Worm (Caenorhabditis elegans) whole organism, L2 larva: ENCODE measurements around the gene ccr-4.

Experiments used
- C34F6.9 ChIP-seq: fragments of 150-350 bp; optimal IDR thresholded peaks from 2 replicates; lab custom pipeline; 2014; ENCODE audit warnings: missing biosample characterization, missing genetic modification characterization
- F13H6.1 ChIP-seq: sonication (generic microtip); optimal IDR thresholded peaks from 2 replicates; lab custom pipeline; 2016; ENCODE audit warnings: missing genetic modification characterization, missing compliant biosample characterization
- R02D3.7 ChIP-seq: fragments of 150-350 bp; optimal IDR thresholded peaks from 2 replicates; lab custom pipeline; 2014; ENCODE audit warnings: missing biosample characterization, missing genetic modification characterization
- Y55F3AM.14 ChIP-seq: fragments of 200-800 bp; sonication (Bioruptor generic); optimal IDR thresholded peaks from 2 replicates; lab custom pipeline; 2018; ENCODE audit warnings: mild to moderate bottlenecking, missing genetic modification characterization, missing compliant biosample characterization
- ZK546.5 ChIP-seq: sonication (generic microtip); optimal IDR thresholded peaks from 2 replicates; lab custom pipeline; 2017; ENCODE audit warnings: missing biosample characterization, missing genetic modification characterization
- alr-1 ChIP-seq: fragments of 150-350 bp; optimal IDR thresholded peaks from 2 replicates; lab custom pipeline; 2014; ENCODE audit warnings: missing biosample characterization, missing genetic modification characterization
- aly-2 ChIP-seq: fragments of 150-350 bp; optimal IDR thresholded peaks from 2 replicates; lab custom pipeline; 2014; ENCODE audit warnings: missing biosample characterization, missing genetic modification characterization
- blmp-1 ChIP-seq: sonication (generic microtip); optimal IDR thresholded peaks from 2 replicates; lab custom pipeline; 2017; ENCODE audit warnings: missing genetic modification characterization, mild to moderate bottlenecking, missing compliant biosample characterization, antibody characterized with exemption, moderate library complexity; ENCODE audit not compliant: insufficient read depth
- ceh-16 ChIP-seq: fragments of 150-350 bp; optimal IDR thresholded peaks from 2 replicates; lab custom pipeline; 2014; ENCODE audit warnings: missing biosample characterization, missing genetic modification characterization
- ceh-82 ChIP-seq: fragments of 150-350 bp; optimal IDR thresholded peaks from 2 replicates; lab custom pipeline; 2014; ENCODE audit warnings: missing biosample characterization, missing genetic modification characterization
- crh-2 ChIP-seq: sonication (generic microtip); optimal IDR thresholded peaks from 2 replicates; lab custom pipeline; 2017; ENCODE audit warnings: missing biosample characterization, missing genetic modification characterization
- dmd-4 ChIP-seq: sonication (generic microtip); optimal IDR thresholded peaks from 2 replicates; lab custom pipeline; 2017; ENCODE audit warnings: missing biosample characterization, missing genetic modification characterization
- egl-27 ChIP-seq: sonication (generic microtip); optimal IDR thresholded peaks from 3 replicates; lab custom pipeline; 2017; ENCODE audit warnings: missing biosample characterization, missing genetic modification reagents, missing genetic modification characterization
- fos-1 ChIP-seq: fragments of 150-350 bp; optimal IDR thresholded peaks from 2 replicates; lab custom pipeline; 2014; ENCODE audit warnings: missing biosample characterization, missing genetic modification characterization
- gmeb-1 ChIP-seq: fragments of 150-350 bp; optimal IDR thresholded peaks from 2 replicates; lab custom pipeline; 2014; ENCODE audit warnings: missing biosample characterization, missing genetic modification characterization
- lin-11 ChIP-seq: fragments of 150-350 bp; sonication (generic microtip); optimal IDR thresholded peaks from 2 replicates; lab custom pipeline; 2014; ENCODE audit warnings: missing biosample characterization, missing genetic modification characterization, inconsistent platforms, mixed read lengths
- lin-13 ChIP-seq: fragments of 150-350 bp; optimal IDR thresholded peaks from 2 replicates; lab custom pipeline; 2014; ENCODE audit warnings: missing biosample characterization, missing genetic modification reagents, missing genetic modification characterization
- lsy-2 ChIP-seq, 2 experiments: fragments of 150-350 bp in 1 of 2; sonication (generic microtip) in 1 of 2; optimal IDR thresholded peaks; 2 replicates each; lab custom pipeline; 2014 to 2017; ENCODE audit warnings: missing biosample characterization in 2 of 2, missing genetic modification characterization in 2 of 2
- mab-5 ChIP-seq: fragments of 150-350 bp; optimal IDR thresholded peaks from 2 replicates; lab custom pipeline; 2014; ENCODE audit warnings: missing biosample characterization, missing genetic modification characterization
- mbf-1 ChIP-seq: sonication (generic microtip); optimal IDR thresholded peaks from 2 replicates; lab custom pipeline; 2017; ENCODE audit warnings: missing biosample characterization, missing genetic modification characterization
- mdl-1 ChIP-seq, 2 experiments: fragments of 150-350 bp in 1 of 2; sonication (generic microtip) in 1 of 2; optimal IDR thresholded peaks; 2 replicates each; lab custom pipeline; 2017; ENCODE audit warnings: missing biosample characterization in 2 of 2, missing genetic modification characterization in 2 of 2
- nhr-10 ChIP-seq: sonication (generic microtip); optimal IDR thresholded peaks from 2 replicates; lab custom pipeline; 2017; ENCODE audit warnings: missing biosample characterization, missing genetic modification characterization
- nhr-129 ChIP-seq: fragments of 150-350 bp; optimal IDR thresholded peaks from 2 replicates; lab custom pipeline; 2014; ENCODE audit warnings: missing biosample characterization, missing genetic modification characterization
- nhr-21 ChIP-seq: fragments of 150-350 bp; optimal IDR thresholded peaks from 2 replicates; lab custom pipeline; 2014; ENCODE audit warnings: missing biosample characterization, missing genetic modification characterization
- nhr-25 ChIP-seq: fragments of 150-350 bp; sonication (generic microtip); optimal IDR thresholded peaks from 3 replicates; lab custom pipeline; 2014; ENCODE audit warnings: missing biosample characterization, missing genetic modification characterization
- nhr-6 ChIP-seq: fragments of 150-350 bp; optimal IDR thresholded peaks from 2 replicates; lab custom pipeline; 2014; ENCODE audit warnings: missing biosample characterization, missing genetic modification characterization
- nhr-77 ChIP-seq: fragments of 150-350 bp; optimal IDR thresholded peaks from 2 replicates; lab custom pipeline; 2014; ENCODE audit warnings: missing biosample characterization, missing genetic modification characterization
- peb-1 ChIP-seq: fragments of 150-350 bp; optimal IDR thresholded peaks from 2 replicates; lab custom pipeline; 2014; ENCODE audit warnings: missing biosample characterization, missing genetic modification characterization
- sem-4 ChIP-seq: fragments of 150-350 bp; optimal IDR thresholded peaks from 2 replicates; lab custom pipeline; 2014; ENCODE audit warnings: missing biosample characterization, missing genetic modification reagents, missing genetic modification characterization
- skn-1 ChIP-seq: sonication (generic microtip); optimal IDR thresholded peaks from 2 replicates; lab custom pipeline; 2017; ENCODE audit warnings: missing biosample characterization, missing genetic modification characterization
- sma-3 ChIP-seq: sonication (generic microtip); optimal IDR thresholded peaks from 2 replicates; lab custom pipeline; 2016; ENCODE audit warnings: missing genetic modification reagents, missing genetic modification characterization, missing compliant biosample characterization
- sma-9 ChIP-seq, 2 experiments: fragments of 150-350 bp in 1 of 2; sonication (generic microtip) in 1 of 2; optimal IDR thresholded peaks; 2 replicates each; lab custom pipeline; 2014 to 2016; ENCODE audit warnings: missing genetic modification characterization in 2 of 2, mild to moderate bottlenecking in 1 of 2, missing biosample characterization in 1 of 2, missing compliant biosample characterization in 1 of 2, missing genetic modification reagents in 1 of 2, moderate library complexity in 1 of 2
- unc-39 ChIP-seq: fragments of 150-350 bp; optimal IDR thresholded peaks from 2 replicates; lab custom pipeline; 2014; ENCODE audit warnings: missing biosample characterization, missing genetic modification characterization
- unc-55 ChIP-seq: fragments of 150-350 bp; sonication (generic microtip); optimal IDR thresholded peaks from 3 replicates; lab custom pipeline; 2014; ENCODE audit warnings: missing biosample characterization, missing genetic modification reagents, missing genetic modification characterization
- unc-62 ChIP-seq: fragments of 150-350 bp; optimal IDR thresholded peaks from 2 replicates; lab custom pipeline; 2014; ENCODE audit warnings: missing biosample characterization, missing genetic modification reagents, missing genetic modification characterization
- zag-1 ChIP-seq: fragments of 150-350 bp; optimal IDR thresholded peaks from 2 replicates; lab custom pipeline; 2014; ENCODE audit warnings: missing biosample characterization, missing genetic modification characterization
- ztf-1 ChIP-seq: fragments of 200-800 bp; sonication (Bioruptor generic); conservative IDR thresholded peaks from 2 replicates; pipeline ENCODE4 v1.3.6; 2022; ENCODE audit warnings: missing genetic modification characterization, missing compliant biosample characterization
- ztf-4 ChIP-seq: fragments of 150-350 bp; optimal IDR thresholded peaks from 2 replicates; lab custom pipeline; 2014; ENCODE audit warnings: missing biosample characterization, missing genetic modification characterization

Gene ccr-4

DNA sequence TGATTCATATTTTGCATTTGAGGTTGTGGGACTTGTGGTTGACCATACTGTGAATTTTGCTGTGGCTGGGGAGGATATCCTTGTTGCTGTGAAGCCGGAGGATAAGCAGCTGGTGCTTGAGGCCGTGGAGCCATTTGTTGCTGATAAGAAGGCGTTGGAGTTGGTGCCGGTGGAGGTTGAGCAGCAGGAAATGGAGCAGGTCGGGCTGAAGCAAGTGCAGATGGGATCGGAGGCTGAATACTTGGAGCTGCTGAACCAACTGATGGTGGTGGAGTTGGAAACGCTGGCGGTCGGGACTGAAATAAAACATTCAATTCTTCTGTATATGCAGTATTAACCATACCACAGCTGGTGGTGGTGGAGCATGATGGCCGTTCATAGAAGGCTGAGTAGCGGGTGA is 1.4 kb upstream of the ccr-4 start:
- TF ChIP-seq ZK546.5 (tag; lab: Kevin White, UChicago) (no peak), crh-2 (tag; lab: Kevin White, UChicago) (no peak), ceh-16 (tag; lab: Kevin White, UChicago) (no peak), nhr-6 (no peak), egl-27 (tag; lab: Kevin White, UChicago) (no peak), Y55F3AM.14 (GFP tag; lab: Kevin White, UChicago) (no peak), lsy-2 (tag; optimal IDR thresholded peaks at IDR 0.05; lab: Kevin White, UChicago) (no peak), nhr-77 (tag; lab: Kevin White, UChicago) (no peak), F13H6.1 (no peak), ztf-4 (no peak), sma-9 (GFP tag; optimal IDR thresholded peaks at IDR 0.05; lab: Kevin White, UChicago) (no peak), sma-9 (tag; optimal IDR thresholded peaks at IDR 0.05; lab: Kevin White, UChicago) (no peak)

DNA sequence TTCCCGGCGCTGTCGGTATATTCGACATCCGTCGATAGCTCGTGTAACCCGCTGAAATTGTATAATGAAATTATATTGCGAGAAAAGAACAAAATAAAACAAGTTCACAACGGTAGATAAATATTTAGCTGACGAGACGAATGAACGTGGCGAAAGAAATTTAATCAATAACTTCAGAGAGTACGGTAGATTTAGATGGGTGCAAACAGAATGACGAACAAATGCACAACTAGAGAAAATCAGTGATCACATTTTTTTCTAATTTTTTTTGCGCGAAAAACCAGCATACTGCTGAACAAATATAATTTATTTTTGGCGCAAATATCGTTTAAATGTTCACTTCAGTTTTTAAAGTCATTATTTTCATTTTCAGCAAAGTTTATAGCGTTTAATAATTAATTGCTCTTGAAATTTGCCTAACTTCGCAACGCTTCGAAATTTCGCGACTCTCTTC is 573 bp upstream of the ccr-4 start, which contains the start of gene sec-24.2:
TSS of gene sec-24.2 (minus strand) at position 51 of the 454 bp plus-strand sequence.
- TF ChIP-seq R02D3.7 (tag; lab: Kevin White, UChicago) (no peak), unc-39 (tag; lab: Kevin White, UChicago) (no peak), C34F6.9 (peak; percentile 0)

- no peak for TF ChIP-seq dmd-4 (tag; lab: Kevin White, UChicago)
- TF ChIP-seq blmp-1, result no peak
- TF ChIP-seq C34F6.9, result peak; percentile 21
- TF ChIP-seq sma-9 (GFP tag; optimal IDR thresholded peaks at IDR 0.05; lab: Kevin White, UChicago), result peak; percentile 2
- TF ChIP-seq sma-9 (tag; optimal IDR thresholded peaks at IDR 0.05; lab: Kevin White, UChicago), result no peak
- no peak for TF ChIP-seq peb-1 (tag; lab: Kevin White, UChicago)
- peak in 1 of 2 experiments; percentile 27 for TF ChIP-seq lsy-2 (tag; optimal IDR thresholded peaks at IDR 0.05; lab: Kevin White, UChicago)
- TF ChIP-seq R02D3.7 (tag; lab: Kevin White, UChicago), result no peak
- TF ChIP-seq unc-62 (GFP tag; lab: Kevin White, UChicago), result no peak
- no peak for TF ChIP-seq unc-39 (tag; lab: Kevin White, UChicago)
- TF ChIP-seq alr-1 (tag; lab: Kevin White, UChicago), result no peak
- TF ChIP-seq fos-1, result no peak
- TF ChIP-seq aly-2 (tag; lab: Kevin White, UChicago), result no peak
- no peak for TF ChIP-seq crh-2 (tag; lab: Kevin White, UChicago)
- peak; percentile 37 for TF ChIP-seq unc-55 (GFP tag; lab: Kevin White, UChicago)
- no peak for TF ChIP-seq sem-4 (tag; lab: Kevin White, UChicago)
- TF ChIP-seq nhr-21 (tag; lab: Kevin White, UChicago), result no peak
- TF ChIP-seq F13H6.1, result peak; percentile 25
- peak; percentile 24 for TF ChIP-seq Y55F3AM.14 (GFP tag; lab: Kevin White, UChicago)
- no peak for TF ChIP-seq mab-5 (tag; lab: Kevin White, UChicago)
- no peak for TF ChIP-seq zag-1 (tag; lab: Kevin White, UChicago)
- no peak for TF ChIP-seq ztf-1 (GFP tag; lab: Robert Waterston, UW)
- TF ChIP-seq egl-27 (tag; lab: Kevin White, UChicago), result no peak
- no peak for TF ChIP-seq nhr-25
- TF ChIP-seq nhr-129 (tag; lab: Kevin White, UChicago), result no peak
Measured at ce11 chrIV:12364964-12365363, 3.6 kb downstream of the ccr-4 start.

ce11 chrIV:12366571-12366970 is 5.2 kb downstream of the ccr-4 start:
- no peak for TF ChIP-seq mbf-1 (tag; lab: Kevin White, UChicago)
- TF ChIP-seq nhr-25, result peak; percentile 25

DNA sequence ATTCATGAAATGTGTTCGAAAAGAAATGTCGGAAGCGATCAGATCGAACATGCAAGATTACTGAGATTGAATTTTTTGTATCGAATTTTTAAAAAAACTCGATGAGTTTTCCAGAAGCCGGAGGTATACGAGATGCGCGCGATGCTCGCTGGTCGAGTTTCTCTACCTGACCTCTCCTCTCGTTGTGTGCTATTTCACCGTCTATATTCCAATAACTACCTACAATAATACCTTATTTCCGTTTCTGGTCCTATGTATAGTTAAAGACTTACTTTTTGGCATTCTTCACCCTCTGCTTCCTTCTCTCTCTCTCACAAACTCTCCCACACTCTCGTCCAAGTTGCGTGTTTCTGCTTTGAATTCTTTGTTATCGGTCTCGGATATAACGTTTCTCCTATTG is 10.0 kb downstream of the ccr-4 start:
- TF ChIP-seq lin-11 (tag; lab: Kevin White, UChicago), result no peak
- TF ChIP-seq nhr-129 (tag; lab: Kevin White, UChicago), result no peak
- TF ChIP-seq ztf-1 (GFP tag; lab: Robert Waterston, UW), result no peak
- no peak for TF ChIP-seq ztf-4
- no peak for TF ChIP-seq sma-9 (GFP tag; optimal IDR thresholded peaks at IDR 0.05; lab: Kevin White, UChicago)
- no peak for TF ChIP-seq sma-9 (tag; optimal IDR thresholded peaks at IDR 0.05; lab: Kevin White, UChicago)
- TF ChIP-seq fos-1, result no peak
- no peak for TF ChIP-seq sem-4 (tag; lab: Kevin White, UChicago)

ce11 chrIV:12371879-12372278 is 10.5 kb downstream of the ccr-4 start, which contains the start of gene wdr-46:
Gene wdr-46 (plus strand): TSS chrIV:12372253.
- no peak for TF ChIP-seq skn-1 (tag; lab: Kevin White, UChicago)
- peak; percentile 99 to 100 for TF ChIP-seq lsy-2 (tag; optimal IDR thresholded peaks at IDR 0.05; lab: Kevin White, UChicago)
- TF ChIP-seq F13H6.1, result peak; percentile 76
- TF ChIP-seq ZK546.5 (tag; lab: Kevin White, UChicago), result peak; percentile 78
- TF ChIP-seq lin-11 (tag; lab: Kevin White, UChicago), result peak; percentile 55
- TF ChIP-seq ceh-82 (tag; lab: Kevin White, UChicago), result peak; percentile 74
- no peak for TF ChIP-seq unc-39 (tag; lab: Kevin White, UChicago)
- TF ChIP-seq mab-5 (tag; lab: Kevin White, UChicago), result peak; percentile 88
- TF ChIP-seq gmeb-1 (tag; lab: Kevin White, UChicago), result peak; percentile 99
- TF ChIP-seq lin-13 (GFP tag; lab: Kevin White, UChicago), result peak; percentile 89
- TF ChIP-seq unc-62 (GFP tag; lab: Kevin White, UChicago), result no peak
- no peak for TF ChIP-seq mdl-1 (tag; optimal IDR thresholded peaks at IDR 0.05; lab: Kevin White, UChicago)
- peak; percentile 87 for TF ChIP-seq C34F6.9
- peak; percentile 79 for TF ChIP-seq sma-9 (GFP tag; optimal IDR thresholded peaks at IDR 0.05; lab: Kevin White, UChicago)
- TF ChIP-seq sma-9 (tag; optimal IDR thresholded peaks at IDR 0.05; lab: Kevin White, UChicago), result no peak
- no peak for TF ChIP-seq aly-2 (tag; lab: Kevin White, UChicago)
- TF ChIP-seq blmp-1, result no peak
- TF ChIP-seq sma-3 (GFP tag; lab: Kevin White, UChicago), result peak; percentile 83
- peak; percentile 96 for TF ChIP-seq nhr-129 (tag; lab: Kevin White, UChicago)
- TF ChIP-seq nhr-10 (tag; lab: Kevin White, UChicago), result peak; percentile 79
- peak; percentile 76 for TF ChIP-seq sem-4 (tag; lab: Kevin White, UChicago)
- peak; percentile 89 for TF ChIP-seq nhr-25
- TF ChIP-seq crh-2 (tag; lab: Kevin White, UChicago), result peak; percentile 89
- peak; percentile 29 for TF ChIP-seq ztf-4
